Fruit fly (Drosophila melanogaster) whole organism: ENCODE data around the gene Vm26Ac.

ENCODE experiments used
- Dll ChIP-seq: fragments of >200 bp; optimal IDR thresholded peaks from 2 replicates; lab custom pipeline; 2017
- usp ChIP-seq: fragments of >200 bp; optimal IDR thresholded peaks from 2 replicates; lab custom pipeline; 2017; ENCODE audit warnings: missing biosample characterization, missing genetic modification characterization, mixed read lengths

- TF ChIP-seq Dll, result no peak
- TF ChIP-seq usp, result no peak
These were observed 48.2 kb downstream of the Vm26Ac start, which contains the start of gene CG14000 for dm6 chr2L:5910189-5910588.
